Worm (Caenorhabditis elegans) whole organism, late embryonic: ENCODE results near the gene gcy-12.
A peak's percentile ranks its signal among the peaks of the same experiment; 100 is the strongest.

Experiments
- C08G9.2 ChIP-seq: sonication (generic microtip); optimal IDR thresholded peaks from 2 replicates; lab custom pipeline; 2016; ENCODE audit warnings: mild to moderate bottlenecking, missing genetic modification characterization, moderate library complexity, missing compliant biosample characterization
- F13H6.1 ChIP-seq: sonication (generic microtip); optimal IDR thresholded peaks from 2 replicates; lab custom pipeline; 2016; ENCODE audit warnings: missing genetic modification characterization, missing compliant biosample characterization
- K02D7.2 ChIP-seq: sonication (generic microtip); optimal IDR thresholded peaks from 2 replicates; lab custom pipeline; 2017; ENCODE audit warnings: mild to moderate bottlenecking, missing genetic modification characterization, missing compliant biosample characterization
- K09A11.1 ChIP-seq: sonication (generic microtip); optimal IDR thresholded peaks from 2 replicates; lab custom pipeline; 2017; ENCODE audit warnings: antibody characterized with exemption, mild to moderate bottlenecking, missing genetic modification characterization, missing compliant biosample characterization; ENCODE audit not compliant: insufficient read depth
- T23F11.4 ChIP-seq: fragments of 200-800 bp; sonication (Bioruptor generic); optimal IDR thresholded peaks from 2 replicates; lab custom pipeline; 2018; ENCODE audit warnings: mild to moderate bottlenecking, missing genetic modification characterization, missing compliant biosample characterization
- Y22D7AL.16 ChIP-seq: sonication (generic microtip); optimal IDR thresholded peaks from 2 replicates; lab custom pipeline; 2016; ENCODE audit warnings: missing genetic modification characterization, missing compliant biosample characterization
- ahr-1 ChIP-seq: sonication (generic microtip); optimal IDR thresholded peaks from 2 replicates; lab custom pipeline; 2016; ENCODE audit warnings: missing genetic modification characterization, missing compliant biosample characterization
- ama-1 ChIP-seq: fragments of 150-350 bp; optimal IDR thresholded peaks from 2 replicates; lab custom pipeline; 2014
- ceh-18 ChIP-seq: sonication (generic microtip); optimal IDR thresholded peaks from 2 replicates; lab custom pipeline; 2016; ENCODE audit warnings: missing genetic modification characterization, missing compliant biosample characterization
- ceh-19 ChIP-seq: fragments of 200-800 bp; sonication (Bioruptor generic); optimal IDR thresholded peaks from 2 replicates; lab custom pipeline; 2018; ENCODE audit warnings: mild to moderate bottlenecking, missing genetic modification characterization, missing compliant biosample characterization
- ceh-2 ChIP-seq: sonication (generic microtip); optimal IDR thresholded peaks from 2 replicates; lab custom pipeline; 2016; ENCODE audit warnings: missing genotype, missing genetic modification characterization, missing compliant biosample characterization
- ceh-24 ChIP-seq: sonication (generic microtip); optimal IDR thresholded peaks from 2 replicates; lab custom pipeline; 2016; ENCODE audit warnings: mild to moderate bottlenecking, missing genetic modification characterization, missing compliant biosample characterization
- ceh-30 ChIP-seq: fragments of 150-350 bp; optimal IDR thresholded peaks from 2 replicates; lab custom pipeline; 2014; ENCODE audit warnings: missing biosample characterization, missing genetic modification characterization
- ceh-34 ChIP-seq: sonication (generic microtip); optimal IDR thresholded peaks from 2 replicates; lab custom pipeline; 2016; ENCODE audit warnings: mild to moderate bottlenecking, missing genetic modification characterization, missing compliant biosample characterization
- ceh-45 ChIP-seq: fragments of 200-800 bp; sonication (Bioruptor generic); IDR thresholded peaks from 2 replicates; pipeline ENCODE4 v1.3.6; 2022; ENCODE audit warnings: missing genetic modification reagents, missing genetic modification characterization, missing compliant biosample characterization
- ceh-6 ChIP-seq: fragments of 200-800 bp; sonication (Bioruptor generic); optimal IDR thresholded peaks from 2 replicates; lab custom pipeline; 2018; ENCODE audit warnings: mild to moderate bottlenecking, missing genetic modification characterization, missing compliant biosample characterization
- ceh-9 ChIP-seq: sonication (generic microtip); optimal IDR thresholded peaks from 2 replicates; lab custom pipeline; 2016; ENCODE audit warnings: mild to moderate bottlenecking, missing genetic modification characterization, inconsistent platforms, missing compliant biosample characterization
- che-1 ChIP-seq: sonication (generic microtip); optimal IDR thresholded peaks from 2 replicates; lab custom pipeline; 2016; ENCODE audit warnings: mild to moderate bottlenecking, missing genetic modification characterization, missing compliant biosample characterization
- dmd-4 ChIP-seq: sonication (generic microtip); optimal IDR thresholded peaks from 2 replicates; lab custom pipeline; 2016; ENCODE audit warnings: borderline replicate concordance, missing genetic modification characterization, missing compliant biosample characterization
- dve-1 ChIP-seq: sonication (generic microtip); optimal IDR thresholded peaks from 2 replicates; lab custom pipeline; 2017; ENCODE audit warnings: antibody characterized with exemption, mild to moderate bottlenecking, missing genetic modification characterization, missing compliant biosample characterization
- ets-4 ChIP-seq: sonication (generic microtip); optimal IDR thresholded peaks from 2 replicates; lab custom pipeline; 2016; ENCODE audit warnings: missing genetic modification characterization, missing compliant biosample characterization
- eyg-1 ChIP-seq: sonication (generic microtip); optimal IDR thresholded peaks from 2 replicates; lab custom pipeline; 2016; ENCODE audit warnings: missing genotype, missing genetic modification characterization, missing compliant biosample characterization
- fax-1 ChIP-seq: sonication (generic microtip); optimal IDR thresholded peaks from 2 replicates; lab custom pipeline; 2016; ENCODE audit warnings: missing genotype, missing genetic modification characterization, missing compliant biosample characterization
- fkh-6 ChIP-seq: sonication (generic microtip); optimal IDR thresholded peaks from 2 replicates; lab custom pipeline; 2016; ENCODE audit warnings: missing genetic modification characterization, missing compliant biosample characterization
- hlh-30 ChIP-seq: sonication (generic microtip); optimal IDR thresholded peaks from 2 replicates; lab custom pipeline; 2017; ENCODE audit warnings: antibody characterized with exemption, missing genetic modification characterization, missing compliant biosample characterization; ENCODE audit not compliant: insufficient read depth
- hlh-8 ChIP-seq: sonication (generic microtip); optimal IDR thresholded peaks from 2 replicates; lab custom pipeline; 2016; ENCODE audit warnings: missing genotype, missing genetic modification characterization, missing compliant biosample characterization
- lin-11 ChIP-seq: fragments of 200-800 bp; sonication (Bioruptor generic); optimal IDR thresholded peaks from 2 replicates; lab custom pipeline; 2018; ENCODE audit warnings: mild to moderate bottlenecking, missing genetic modification characterization, missing compliant biosample characterization
- madf-2 ChIP-seq: sonication (generic microtip); optimal IDR thresholded peaks from 2 replicates; lab custom pipeline; 2017; ENCODE audit warnings: missing genetic modification characterization, missing compliant biosample characterization
- nfya-1 ChIP-seq: sonication (generic microtip); optimal IDR thresholded peaks from 2 replicates; lab custom pipeline; 2017; ENCODE audit warnings: missing genetic modification characterization, mild to moderate bottlenecking, missing compliant biosample characterization, antibody characterized with exemption, moderate library complexity
- nhr-11 ChIP-seq: fragments of 150-350 bp; optimal IDR thresholded peaks from 2 replicates; lab custom pipeline; 2014; ENCODE audit warnings: missing biosample characterization, missing genetic modification characterization
- nhr-232 ChIP-seq: sonication (generic microtip); optimal IDR thresholded peaks from 2 replicates; lab custom pipeline; 2016; ENCODE audit warnings: missing genetic modification characterization, missing compliant biosample characterization
- npax-4 ChIP-seq: sonication (generic microtip); optimal IDR thresholded peaks from 2 replicates; lab custom pipeline; 2016; ENCODE audit warnings: missing genetic modification characterization, missing compliant biosample characterization
- odd-2 ChIP-seq: sonication (generic microtip); optimal IDR thresholded peaks from 2 replicates; lab custom pipeline; 2017; ENCODE audit warnings: antibody characterized with exemption, mild to moderate bottlenecking, missing genetic modification characterization, missing compliant biosample characterization
- pag-3 ChIP-seq: sonication (generic microtip); optimal IDR thresholded peaks from 2 replicates; lab custom pipeline; 2016; ENCODE audit warnings: missing compliant biosample characterization, missing genetic modification characterization, borderline replicate concordance
- pax-1 ChIP-seq: fragments of 150-350 bp; optimal IDR thresholded peaks from 2 replicates; lab custom pipeline; 2014; ENCODE audit warnings: missing biosample characterization, missing genetic modification characterization
- pha-2 ChIP-seq: sonication (generic microtip); optimal IDR thresholded peaks from 2 replicates; lab custom pipeline; 2017; ENCODE audit warnings: mild to moderate bottlenecking, missing genetic modification characterization, missing compliant biosample characterization
- pha-4 ChIP-seq: fragments of 150-350 bp; optimal IDR thresholded peaks from 2 replicates; lab custom pipeline; 2018; ENCODE audit warnings: missing biosample characterization, missing genetic modification reagents, missing genetic modification characterization
- pros-1 ChIP-seq: fragments of 150-350 bp; optimal IDR thresholded peaks from 2 replicates; lab custom pipeline; 2014; ENCODE audit warnings: missing biosample characterization, missing genetic modification reagents, missing genetic modification characterization
- ref-2 ChIP-seq: sonication (generic microtip); optimal IDR thresholded peaks from 2 replicates; lab custom pipeline; 2016; ENCODE audit warnings: missing genetic modification characterization, missing compliant biosample characterization
- rnt-1 ChIP-seq: sonication (generic microtip); optimal IDR thresholded peaks from 2 replicates; lab custom pipeline; 2016; ENCODE audit warnings: missing genetic modification characterization, missing compliant biosample characterization
- sox-4 ChIP-seq: sonication (generic microtip); optimal IDR thresholded peaks from 2 replicates; lab custom pipeline; 2017; ENCODE audit warnings: mild to moderate bottlenecking, missing genetic modification characterization, inconsistent platforms, missing compliant biosample characterization
- tbx-2 ChIP-seq: sonication (generic microtip); optimal IDR thresholded peaks from 2 replicates; lab custom pipeline; 2016; ENCODE audit warnings: missing genetic modification characterization, missing compliant biosample characterization
- tbx-7 ChIP-seq: sonication (generic microtip); optimal IDR thresholded peaks from 2 replicates; lab custom pipeline; 2016; ENCODE audit warnings: missing genotype, missing genetic modification characterization, missing compliant biosample characterization
- ttx-3 ChIP-seq: sonication (generic microtip); optimal IDR thresholded peaks from 2 replicates; lab custom pipeline; 2016; ENCODE audit warnings: missing genetic modification reagents, missing genetic modification characterization, missing compliant biosample characterization
- unc-3 ChIP-seq, 2 experiments: fragments of 200-800 bp in 1 of 2; sonication (Bioruptor generic) in 1 of 2; sonication (generic microtip) in 1 of 2; conservative IDR thresholded peaks in 1 of 2; optimal IDR thresholded peaks in 1 of 2; 2 replicates each; pipeline versions ENCODE4 v1.3.6 to Lab custom; 2016 to 2022; ENCODE audit warnings: missing compliant biosample characterization in 2 of 2, missing genetic modification characterization in 2 of 2, missing genetic modification reagents in 1 of 2
- unc-42 ChIP-seq: sonication (generic microtip); optimal IDR thresholded peaks from 2 replicates; lab custom pipeline; 2016; ENCODE audit warnings: missing genotype, missing genetic modification characterization, missing compliant biosample characterization
- unc-55 ChIP-seq: sonication (generic microtip); optimal IDR thresholded peaks from 2 replicates; lab custom pipeline; 2017; ENCODE audit warnings: missing biosample characterization, missing genetic modification reagents, missing genetic modification characterization
- unc-86 ChIP-seq: sonication (generic microtip); optimal IDR thresholded peaks from 2 replicates; lab custom pipeline; 2016; ENCODE audit warnings: missing genetic modification characterization, missing compliant biosample characterization
- zip-5 ChIP-seq: sonication (generic microtip); optimal IDR thresholded peaks from 2 replicates; lab custom pipeline; 2016; ENCODE audit warnings: missing genetic modification characterization, missing compliant biosample characterization
- ztf-16 ChIP-seq: sonication (generic microtip); optimal IDR thresholded peaks from 2 replicates; lab custom pipeline; 2017; ENCODE audit warnings: missing genetic modification characterization, missing compliant biosample characterization

gcy-12 gene

DNA sequence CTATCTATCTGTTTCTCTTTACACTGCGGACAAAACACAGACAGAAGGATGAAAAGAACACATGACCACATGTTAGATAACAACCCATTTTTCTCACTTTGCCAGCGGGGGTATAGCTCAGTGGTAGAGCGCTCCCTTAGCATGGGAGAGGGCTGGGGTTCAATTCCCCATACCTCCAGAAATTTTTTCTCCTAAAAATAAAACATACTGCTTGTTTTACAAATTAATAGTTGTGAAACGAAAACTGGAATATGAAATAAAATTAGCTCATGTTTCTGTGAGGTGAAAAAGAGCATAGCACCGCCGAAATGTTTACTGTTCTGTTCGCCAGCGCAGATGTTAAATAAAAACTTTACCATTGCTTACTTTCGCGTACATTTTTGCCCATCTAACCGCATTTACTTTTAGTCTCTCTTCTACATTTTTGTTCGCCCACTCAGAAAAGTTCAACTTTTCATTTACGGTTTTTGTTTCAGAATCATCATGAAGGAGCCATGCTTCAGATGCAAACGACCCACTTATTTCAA is 19.6 kb upstream of the gcy-12 start, which contains the start of gene ZK622.4 (continued):
- TF ChIP-seq unc-3 (GFP tag; conservative IDR thresholded peaks at IDR 0.05; lab: Robert Waterston, UW) (peak; percentile 88), unc-3 (tag; optimal IDR thresholded peaks at IDR 0.05; lab: Kevin White, UChicago) (peak; percentile 82), odd-2 (tag; lab: Kevin White, UChicago) (peak; percentile 60), nhr-232 (tag; lab: Kevin White, UChicago) (peak; percentile 76), lin-11 (tag; lab: Kevin White, UChicago) (peak; percentile 79), fkh-6 (tag; lab: Kevin White, UChicago) (peak; percentile 87), ceh-9 (tag; lab: Kevin White, UChicago) (no peak), ceh-30 (tag; lab: Kevin White, UChicago) (no peak), K02D7.2 (tag; lab: Kevin White, UChicago) (peak; percentile 74), T23F11.4 (peak; percentile 79), pros-1 (tag; lab: Kevin White, UChicago) (no peak), ref-2 (tag; lab: Kevin White, UChicago) (peak; percentile 78), tbx-7 (tag; lab: Kevin White, UChicago) (no peak), ztf-16 (tag; lab: Kevin White, UChicago) (peak; percentile 80), ceh-18 (tag; lab: Kevin White, UChicago) (peak; percentile 80), ama-1 (lab: Kevin White, UChicago) (no peak), unc-86 (tag; lab: Kevin White, UChicago) (peak; percentile 75), npax-4 (peak; percentile 57), hlh-30 (tag; lab: Kevin White, UChicago) (peak; percentile 64), eyg-1 (tag; lab: Kevin White, UChicago) (peak; percentile 80), rnt-1 (tag; lab: Kevin White, UChicago) (peak; percentile 54), fax-1 (tag; lab: Kevin White, UChicago) (peak; percentile 50), dve-1 (tag; lab: Kevin White, UChicago) (peak; percentile 84), zip-5 (tag; lab: Kevin White, UChicago) (peak; percentile 68), ceh-2 (peak; percentile 73), ceh-6 (GFP tag; lab: Kevin White, UChicago) (peak; percentile 84), tbx-2 (tag; lab: Kevin White, UChicago) (peak; percentile 72), Y22D7AL.16 (tag; lab: Kevin White, UChicago) (peak; percentile 83), ceh-45 (GFP tag; lab: Robert Waterston, UW) (0 out of 2 replicates have a peak, but pooled peaks have one; percentile 52), unc-42 (tag; lab: Kevin White, UChicago) (peak; percentile 50), ceh-24 (tag; lab: Kevin White, UChicago) (peak; percentile 59), nhr-11 (tag; lab: Kevin White, UChicago) (no peak), hlh-8 (no peak), sox-4 (tag; lab: Kevin White, UChicago) (peak; percentile 85), ttx-3 (tag; lab: Kevin White, UChicago) (peak; percentile 73), nfya-1 (tag; lab: Kevin White, UChicago) (peak; percentile 67), dmd-4 (tag; lab: Kevin White, UChicago) (peak; percentile 79), K09A11.1 (tag; lab: Kevin White, UChicago) (peak; percentile 69), pha-2 (peak; percentile 66), che-1 (peak; percentile 85), C08G9.2 (tag; lab: Kevin White, UChicago) (peak; percentile 67), F13H6.1 (tag; lab: Kevin White, UChicago) (peak; percentile 30), ets-4 (tag; lab: Kevin White, UChicago) (peak; percentile 6), pag-3 (tag; lab: Kevin White, UChicago) (no peak), pha-4 (tag; lab: Kevin White, UChicago) (no peak), unc-55 (no peak), ceh-19 (GFP tag; lab: Kevin White, UChicago) (peak; percentile 81), ahr-1 (tag; lab: Kevin White, UChicago) (peak; percentile 56), ceh-34 (tag; lab: Kevin White, UChicago) (peak; percentile 82), pax-1 (tag; lab: Kevin White, UChicago) (no peak), madf-2 (tag; lab: Kevin White, UChicago) (peak; percentile 60)
